Fruit fly (Drosophila melanogaster): Measurements from ENCODE around the gene drd.

DNA sequence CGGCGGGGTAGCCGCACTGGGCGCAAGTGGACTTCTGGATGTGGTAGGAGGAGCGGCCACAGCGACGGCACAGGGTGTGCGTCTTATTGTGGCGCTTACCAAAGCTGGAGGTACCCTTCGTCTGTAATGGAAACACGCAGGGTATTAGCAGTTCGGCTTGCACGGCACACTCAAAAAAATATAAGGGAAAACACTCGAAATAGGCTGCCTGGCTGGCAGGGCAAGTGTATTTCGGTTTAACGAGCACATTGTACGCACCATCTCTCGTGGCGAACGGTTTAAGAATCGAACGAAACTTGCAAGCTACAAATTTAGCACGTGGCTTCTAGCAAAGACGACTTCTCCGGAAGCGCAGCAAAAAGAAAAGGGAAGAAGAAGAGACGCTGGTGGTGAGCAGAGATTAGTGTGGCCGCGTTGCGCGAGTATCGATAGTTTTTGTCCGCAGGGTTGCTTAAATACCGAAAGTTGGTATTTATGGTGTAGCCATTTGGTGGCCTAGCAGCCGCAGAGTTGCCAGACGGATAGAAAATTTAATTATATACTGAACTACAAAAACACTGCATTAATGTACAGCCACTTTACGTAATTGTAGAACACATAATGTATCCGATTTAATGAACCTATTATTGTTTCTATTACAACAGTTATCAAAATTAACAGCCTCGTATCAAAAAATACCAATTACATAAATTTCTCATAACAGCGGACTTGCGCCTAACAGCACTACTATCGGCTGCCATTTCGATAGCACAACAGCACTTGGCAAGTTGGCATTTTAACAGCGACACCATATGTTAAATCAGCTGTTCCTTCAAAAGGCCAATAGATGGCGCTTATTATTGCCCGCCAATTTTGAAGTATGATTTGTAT lies 13.7 kb downstream of the drd start, which contains the start of gene RpL37-1:
- TF ChIP-seq CG11696 (GFP tag; IDR thresholded peaks at IDR 0.05) (0 out of 2 replicates have a peak, but pooled peaks have one; percentile 28), Sry-β (GFP tag; optimal IDR thresholded peaks at IDR 0.05) (peak; percentile 18), Taf1 (GFP tag; IDR thresholded peaks at IDR 0.05) (0 out of 2 replicates have a peak, but pooled peaks have one; percentile 11), mld (GFP tag; IDR thresholded peaks at IDR 0.05; ENCODE audit: partially characterized antibody) (no peak), klu (GFP tag; IDR thresholded peaks at IDR 0.05) (peak; percentile 34; the same call in 1 of the 2 replicates), Max (GFP tag; optimal IDR thresholded peaks at IDR 0.05) (peak; percentile 80), CG1647 (GFP tag; optimal IDR thresholded peaks at IDR 0.05) (peak; percentile 15), E2f2 (GFP tag; IDR thresholded peaks at IDR 0.05) (peak; percentile 95), bigmax (GFP tag; optimal IDR thresholded peaks at IDR 0.05) (peak; percentile 4)
